Worm (Caenorhabditis elegans) whole organism, late embryonic: ENCODE measurements around the gene tbc-13.

ENCODE experiments used
- ceh-14 ChIP-seq: sonication (generic microtip); optimal IDR thresholded peaks from 2 replicates; lab custom pipeline; 2016; ENCODE audit warnings: missing genotype, missing genetic modification characterization, missing compliant biosample characterization
- ceh-45 ChIP-seq: fragments of 200-800 bp; sonication (Bioruptor generic); IDR thresholded peaks from 2 replicates; pipeline ENCODE4 v1.3.6; 2022; ENCODE audit warnings: missing genetic modification reagents, missing genetic modification characterization, missing compliant biosample characterization
- dve-1 ChIP-seq: sonication (generic microtip); optimal IDR thresholded peaks from 2 replicates; lab custom pipeline; 2017; ENCODE audit warnings: antibody characterized with exemption, mild to moderate bottlenecking, missing genetic modification characterization, missing compliant biosample characterization
- fkh-6 ChIP-seq: sonication (generic microtip); optimal IDR thresholded peaks from 2 replicates; lab custom pipeline; 2016; ENCODE audit warnings: missing genetic modification characterization, missing compliant biosample characterization
- rnt-1 ChIP-seq: sonication (generic microtip); optimal IDR thresholded peaks from 2 replicates; lab custom pipeline; 2016; ENCODE audit warnings: missing genetic modification characterization, missing compliant biosample characterization

DNA sequence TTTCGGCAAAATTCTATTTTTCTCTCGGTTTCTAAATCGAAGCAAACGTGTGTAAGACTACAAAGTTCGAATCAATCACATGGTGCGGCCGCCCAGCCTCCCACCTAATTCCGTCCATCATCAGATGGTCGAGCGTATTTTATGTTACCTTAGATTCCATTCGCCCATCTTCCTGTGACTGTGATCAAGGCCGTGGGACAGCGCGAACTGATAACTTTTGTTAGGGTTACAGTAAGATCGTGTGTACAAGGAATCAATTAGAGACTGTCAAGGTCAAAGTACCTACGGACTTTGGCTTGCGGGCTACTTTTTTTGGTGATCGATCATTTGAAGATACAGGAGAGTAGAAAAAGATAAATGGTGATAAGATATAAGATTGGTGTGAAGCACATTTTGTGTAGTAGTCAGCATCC, 38.2 kb downstream of the tbc-13 start:
- TF ChIP-seq dve-1 (tag; lab: Kevin White, UChicago): no peak
- no peak for TF ChIP-seq ceh-14 (tag; lab: Kevin White, UChicago)
- no peak for TF ChIP-seq rnt-1 (tag; lab: Kevin White, UChicago)
- no peak for TF ChIP-seq fkh-6
- TF ChIP-seq ceh-45 (GFP tag; lab: Robert Waterston, UW): no peak
